Worm (Caenorhabditis elegans): ENCODE data around the gene rfth-1.

DNA sequence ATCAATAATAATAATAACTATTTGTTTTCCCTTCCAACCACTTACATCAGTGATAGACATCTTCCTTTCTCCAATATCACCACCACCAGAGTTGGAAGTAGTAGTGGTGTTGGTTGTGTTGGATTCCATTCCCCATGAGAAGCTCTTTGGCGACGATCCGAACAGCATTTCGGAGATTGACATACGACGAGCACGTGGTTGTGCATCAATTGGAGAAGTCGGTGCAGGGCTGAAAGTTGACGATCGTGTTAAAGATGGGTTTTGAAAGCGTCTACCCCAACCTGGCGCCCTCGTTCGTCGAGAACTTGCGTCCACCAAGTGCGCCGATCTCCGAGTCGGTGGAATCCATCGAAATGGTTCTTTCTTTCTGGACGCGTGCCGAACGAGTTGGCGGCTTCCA is 42.1 kb downstream of the rfth-1 start:
- TF ChIP-seq unc-86 (tag; optimal IDR thresholded peaks at IDR 0.05) (no peak), zag-1 (tag; optimal IDR thresholded peaks at IDR 0.05) (no peak), egl-13 (tag; optimal IDR thresholded peaks at IDR 0.05) (no peak), pqm-1 (tag; optimal IDR thresholded peaks at IDR 0.05) (no peak), nhr-28 (tag; optimal IDR thresholded peaks at IDR 0.05) (no peak), dpl-1 (GFP tag; optimal IDR thresholded peaks at IDR 0.05) (no peak), nhr-76 (tag; optimal IDR thresholded peaks at IDR 0.05) (no peak), fkh-8 (tag; optimal IDR thresholded peaks at IDR 0.05) (no peak), fkh-4 (tag; optimal IDR thresholded peaks at IDR 0.05; ENCODE audit: borderline replicate concordance) (no peak), mep-1 (tag; optimal IDR thresholded peaks at IDR 0.05) (no peak), lin-15B (tag; optimal IDR thresholded peaks at IDR 0.05) (no peak), nhr-71 (tag; optimal IDR thresholded peaks at IDR 0.05) (no peak)

Data from whole organism, L1 larva.